Fruit fly (Drosophila melanogaster) S2 (cell line): ENCODE measurements around the gene Chmp1.

Experiments
- CG8478 ChIP-seq: fragments of >200 bp; optimal IDR thresholded peaks from 2 replicates; lab custom pipeline; 2018
- CTCF ChIP-seq, 2 experiments: fragments of >200 bp; optimal IDR thresholded peaks; 2 replicates each; lab custom pipeline; 2018

DNA sequence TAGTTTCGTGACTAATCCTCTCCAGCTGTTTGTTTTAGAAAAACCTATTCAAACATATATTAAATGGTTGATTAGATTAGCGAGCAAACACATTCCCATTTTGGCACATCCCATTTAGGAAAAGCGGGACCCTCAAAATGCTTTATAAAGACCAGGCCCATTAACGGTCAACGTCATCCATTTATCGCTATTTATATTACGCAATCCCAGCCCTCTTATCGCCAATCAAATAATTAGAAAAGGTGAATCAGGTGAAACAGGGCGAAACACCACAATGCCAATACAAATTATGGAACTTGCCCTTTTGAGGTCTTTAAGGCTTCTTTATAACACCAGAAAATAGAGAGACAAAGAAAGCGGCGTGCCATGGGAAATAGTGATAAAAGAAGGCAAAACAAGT, 45.8 kb downstream of the Chmp1 start:
- no peak for TF ChIP-seq CG8478 (lab: Kevin White, UChicago)
- TF ChIP-seq CTCF (optimal IDR thresholded peaks at IDR 0.05; lab: Kevin White, UChicago), result no peak
